Fruit fly (Drosophila melanogaster) whole organism, wandering third instar larva: Measurements from ENCODE around the gene CG32249.

ENCODE experiments used
- Hr83 ChIP-seq: fragments of 200-300 bp; sonication (Bioruptor generic); optimal IDR thresholded peaks from 2 replicates; lab custom pipeline; 2016; ENCODE audit warnings: missing biosample characterization, mild to moderate bottlenecking, missing genetic modification characterization, moderate library complexity; ENCODE audit not compliant: poor library complexity, severe bottlenecking
- Rel ChIP-seq, 2 experiments: fragments of 200-800 bp; sonication (Bioruptor generic) in 1 of 2; optimal IDR thresholded peaks; 2 replicates in 1 of 2; 3 replicates in 1 of 2; lab custom pipeline; 2016 to 2019; ENCODE audit warnings: mild to moderate bottlenecking in 2 of 2, missing biosample characterization in 2 of 2, missing genetic modification characterization in 2 of 2, moderate library complexity in 1 of 2
- br ChIP-seq: fragments of 200-800 bp; sonication (Bioruptor generic); optimal IDR thresholded peaks from 2 replicates; lab custom pipeline; 2016; ENCODE audit warnings: missing biosample characterization, missing genetic modification characterization
- h ChIP-seq: fragments of 200-800 bp; sonication (Bioruptor generic); optimal IDR thresholded peaks from 3 replicates; lab custom pipeline; 2016; ENCODE audit warnings: missing biosample characterization, mild to moderate bottlenecking, missing genetic modification characterization
- pan ChIP-seq: fragments of >200 bp; optimal IDR thresholded peaks from 2 replicates; lab custom pipeline; 2017
- usp ChIP-seq: fragments of >200 bp; optimal IDR thresholded peaks from 2 replicates; lab custom pipeline; 2017; ENCODE audit warnings: missing biosample characterization, missing genetic modification characterization

dm6 chr3L:4516378-4516777 is 46.6 kb downstream of the CG32249 start:
- TF ChIP-seq Rel (GFP tag; optimal IDR thresholded peaks at IDR 0.05; lab: Kevin White, UChicago) (no peak), Rel (tag; optimal IDR thresholded peaks at IDR 0.05; lab: Kevin White, UChicago) (no peak), pan (lab: Kevin White, UChicago) (no peak), usp (no peak), h (no peak), br (no peak), Hr83 (GFP tag; lab: Kevin White, UChicago) (no peak)
